Fruit fly (Drosophila melanogaster) whole organism, embryonic: ENCODE measurements around the gene CG13920.

Experiments used
- ATbp ChIP-seq: fragments of 200-800 bp; sonication (Bioruptor generic); optimal IDR thresholded peaks from 2 replicates; lab custom pipeline; 2017; ENCODE audit warnings: missing biosample characterization, mild to moderate bottlenecking, missing genetic modification characterization, missing genetic modification reagents
- C15 ChIP-seq: fragments of 200-800 bp; sonication (Bioruptor generic); IDR thresholded peaks from 3 replicates; pipeline ENCODE4 v1.3.6; 2022; ENCODE audit warnings: missing biosample characterization, missing genetic modification characterization
- CG11247 ChIP-seq: fragments of 200-800 bp; sonication (Bioruptor generic); IDR thresholded peaks from 2 replicates; pipeline ENCODE4 v1.3.6; 2022; ENCODE audit warnings: missing biosample characterization, missing genetic modification characterization
- CG12769 ChIP-seq: fragments of 200-800 bp; sonication (Bioruptor generic); optimal IDR thresholded peaks from 2 replicates; lab custom pipeline; 2019; ENCODE audit warnings: missing biosample characterization, mild to moderate bottlenecking, missing genetic modification characterization, moderate library complexity
- CG14050 ChIP-seq: fragments of 200-800 bp; sonication (Bioruptor generic); IDR thresholded peaks from 3 replicates; pipeline ENCODE4 v1.3.6; 2022; ENCODE audit warnings: missing biosample characterization, missing genetic modification characterization
- CG17802 ChIP-seq: fragments of 200-800 bp; sonication (Bioruptor generic); optimal IDR thresholded peaks from 2 replicates; lab custom pipeline; 2018; ENCODE audit warnings: missing biosample characterization, mild to moderate bottlenecking, missing genetic modification characterization, moderate library complexity
- CG2712 ChIP-seq: fragments of 200-800 bp; optimal IDR thresholded peaks from 3 replicates; lab custom pipeline; 2019; ENCODE audit warnings: missing biosample characterization, mild to moderate bottlenecking, missing genetic modification characterization, moderate library complexity
- CG30431 ChIP-seq: fragments of 200-800 bp; sonication (Bioruptor generic); optimal IDR thresholded peaks from 2 replicates; lab custom pipeline; 2017; ENCODE audit warnings: missing biosample characterization, missing genetic modification characterization
- CG31365 ChIP-seq: fragments of 200-800 bp; sonication (Bioruptor generic); optimal IDR thresholded peaks from 2 replicates; lab custom pipeline; 2018; ENCODE audit warnings: missing biosample characterization, mild to moderate bottlenecking, missing genetic modification characterization
- CG32767 ChIP-seq: fragments of 200-800 bp; sonication (Bioruptor generic); IDR thresholded peaks from 2 replicates; pipeline ENCODE4 v1.3.6; 2022; ENCODE audit warnings: missing biosample characterization, missing genetic modification characterization
- CG33213 ChIP-seq: fragments of 200-800 bp; sonication (Bioruptor generic); optimal IDR thresholded peaks from 3 replicates; lab custom pipeline; 2016; ENCODE audit warnings: missing biosample characterization, missing genetic modification characterization
- CG34224 ChIP-seq: fragments of 200-800 bp; sonication (Bioruptor generic); IDR thresholded peaks from 3 replicates; pipeline ENCODE4 v1.3.6; 2022; ENCODE audit warnings: missing biosample characterization, missing genetic modification characterization; ENCODE audit not compliant: partially characterized antibody
- CG4360 ChIP-seq: fragments of 200-800 bp; sonication (Bioruptor generic); IDR thresholded peaks from 2 replicates; pipeline ENCODE4 v1.3.6; 2022; ENCODE audit warnings: missing biosample characterization, missing genetic modification characterization
- CG9609 ChIP-seq: fragments of 200-800 bp; sonication (Bioruptor generic); optimal IDR thresholded peaks from 3 replicates; lab custom pipeline; 2016; ENCODE audit warnings: missing biosample characterization, missing genetic modification characterization
- CG9727 ChIP-seq: fragments of 200-800 bp; sonication (Bioruptor generic); optimal IDR thresholded peaks from 3 replicates; lab custom pipeline; 2017; ENCODE audit warnings: missing biosample characterization, mild to moderate bottlenecking, missing genetic modification characterization
- Deaf1 ChIP-seq: fragments of 200-800 bp; optimal IDR thresholded peaks from 3 replicates; lab custom pipeline; 2019; ENCODE audit warnings: missing biosample characterization, mild to moderate bottlenecking, missing genetic modification characterization, moderate library complexity
- H2.0 ChIP-seq: fragments of 200-800 bp; sonication (Bioruptor generic); IDR thresholded peaks from 2 replicates; pipeline ENCODE4 v1.3.6; 2022; ENCODE audit warnings: missing biosample characterization, missing genetic modification characterization
- Lpt ChIP-seq: fragments of >200 bp; optimal IDR thresholded peaks from 2 replicates; lab custom pipeline; 2018; ENCODE audit warnings: missing biosample characterization, missing genetic modification characterization
- MBD-R2 ChIP-seq: fragments of 200-800 bp; sonication (Bioruptor generic); IDR thresholded peaks from 2 replicates; pipeline ENCODE4 v1.3.6; 2022; ENCODE audit warnings: missing biosample characterization, missing genetic modification characterization
- Med ChIP-seq: fragments of 200-800 bp; sonication (Bioruptor generic); peaks from one replicate; lab custom pipeline; 2016; ENCODE audit warnings: missing biosample characterization, missing genetic modification characterization, mild to moderate bottlenecking, inconsistent platforms, moderate library complexity
- NFAT ChIP-seq: fragments of 200-800 bp; sonication (Bioruptor generic); IDR thresholded peaks from 2 replicates; pipeline ENCODE4 v1.3.6; 2022; ENCODE audit warnings: missing biosample characterization, missing genetic modification characterization
- Nf-YB ChIP-seq: fragments of 200-800 bp; sonication (Bioruptor generic); optimal IDR thresholded peaks from 3 replicates; lab custom pipeline; 2019; ENCODE audit warnings: missing biosample characterization, mild to moderate bottlenecking, missing genetic modification characterization, moderate library complexity
- Nf-YC ChIP-seq: fragments of 200-800 bp; optimal IDR thresholded peaks from 3 replicates; lab custom pipeline; 2019; ENCODE audit warnings: missing biosample characterization, mild to moderate bottlenecking, missing genetic modification characterization, moderate library complexity
- Trl ChIP-seq, 3 experiments: fragments of >200 bp in 2 of 3; fragments of 200-800 bp in 1 of 3; sonication (Bioruptor generic) in 1 of 3; optimal IDR thresholded peaks; 2 replicates in 1 of 3; 3 replicates in 2 of 3; lab custom pipeline; 2016 to 2017; ENCODE audit warnings: missing biosample characterization in 1 of 3, missing genetic modification characterization in 1 of 3
- Xbp1 ChIP-seq: fragments of 200-800 bp; sonication (Bioruptor generic); optimal IDR thresholded peaks from 3 replicates; lab custom pipeline; 2016; ENCODE audit warnings: missing biosample characterization, mild to moderate bottlenecking, missing genetic modification characterization
- Xrp1 ChIP-seq: fragments of 200-800 bp; sonication (Bioruptor generic); IDR thresholded peaks from 2 replicates; pipeline ENCODE4 v1.3.6; 2022; ENCODE audit warnings: missing biosample characterization, missing genetic modification characterization
- ab ChIP-seq: fragments of 200-800 bp; sonication (Bioruptor generic); optimal IDR thresholded peaks from 2 replicates; lab custom pipeline; 2016; ENCODE audit warnings: missing biosample characterization, missing genetic modification characterization
- bigmax ChIP-seq: fragments of 200-800 bp; sonication (Bioruptor generic); optimal IDR thresholded peaks from 2 replicates; lab custom pipeline; 2018; ENCODE audit warnings: missing biosample characterization, mild to moderate bottlenecking, missing genetic modification characterization
- br ChIP-seq: fragments of >200 bp; optimal IDR thresholded peaks from 2 replicates; lab custom pipeline; 2017
- dan ChIP-seq: fragments of 200-800 bp; sonication (Bioruptor generic); IDR thresholded peaks from 2 replicates; pipeline ENCODE4 v1.3.6; 2022; ENCODE audit warnings: missing biosample characterization, missing genetic modification characterization
- ewg ChIP-seq: fragments of 200-800 bp; sonication (Bioruptor generic); optimal IDR thresholded peaks from 3 replicates; lab custom pipeline; 2017; ENCODE audit warnings: mild to moderate bottlenecking, missing biosample characterization, missing genetic modification reagents, missing genetic modification characterization
- eyg ChIP-seq: fragments of 200-800 bp; sonication (Bioruptor generic); optimal IDR thresholded peaks from 3 replicates; lab custom pipeline; 2016; ENCODE audit warnings: missing biosample characterization, missing genetic modification characterization
- fd3F ChIP-seq: fragments of 200-800 bp; sonication (Bioruptor generic); optimal IDR thresholded peaks from 2 replicates; lab custom pipeline; 2018; ENCODE audit warnings: missing biosample characterization, mild to moderate bottlenecking, missing genetic modification characterization, moderate library complexity
- jigr1 ChIP-seq: fragments of 200-800 bp; sonication (Bioruptor generic); IDR thresholded peaks from 3 replicates; pipeline ENCODE4 v1.3.6; 2022; ENCODE audit warnings: missing biosample characterization, missing genetic modification characterization
- kah ChIP-seq: fragments of 200-800 bp; sonication (Bioruptor generic); optimal IDR thresholded peaks from 2 replicates; lab custom pipeline; 2018; ENCODE audit warnings: missing biosample characterization, mild to moderate bottlenecking, missing genetic modification characterization
- nerfin-1 ChIP-seq: fragments of 200-800 bp; sonication (Bioruptor generic); optimal IDR thresholded peaks from 3 replicates; lab custom pipeline; 2019; ENCODE audit warnings: missing biosample characterization, mild to moderate bottlenecking, missing genetic modification characterization, moderate library complexity
- onecut ChIP-seq: fragments of 200-800 bp; sonication (Bioruptor generic); IDR thresholded peaks from 2 replicates; pipeline ENCODE4 v1.3.6; 2022; ENCODE audit warnings: missing biosample characterization, missing genetic modification characterization
- seq ChIP-seq: fragments of 200-800 bp; sonication (Bioruptor generic); IDR thresholded peaks from 2 replicates; pipeline ENCODE4 v1.3.6; 2022; ENCODE audit warnings: missing biosample characterization, missing genetic modification characterization
- unc-4 ChIP-seq: fragments of 200-800 bp; sonication (Bioruptor generic); IDR thresholded peaks from 2 replicates; pipeline ENCODE4 v1.3.6; 2022; ENCODE audit warnings: missing biosample characterization, missing genetic modification characterization; ENCODE audit not compliant: partially characterized antibody

The CG13920 gene

dm6 chr3L:1661738-1662370, 13.1 kb downstream of the CG13920 start (continued):
- TF ChIP-seq Nf-YC (tag; lab: Kevin White, UChicago), result peak; percentile 69
- TF ChIP-seq seq, result 0 out of 2 replicates have a peak, but pooled peaks have one; percentile 24
- TF ChIP-seq kah (GFP tag; lab: Kevin White, UChicago), result no peak
- TF ChIP-seq H2.0 (GFP tag; lab: Robert Waterston, UW), result no peak
- no peak for TF ChIP-seq CG2712
- TF ChIP-seq Trl (optimal IDR thresholded peaks at IDR 0.05; lab: Kevin White, UChicago), result no peak
- TF ChIP-seq Trl (GFP tag; optimal IDR thresholded peaks at IDR 0.05; lab: Kevin White, UChicago), result no peak
- TF ChIP-seq unc-4 (GFP tag; lab: Robert Waterston, UW), result 0 out of 2 replicates have a peak, but pooled peaks have one; percentile 32

dm6 chr3L:1663531-1663930, 14.8 kb downstream of the CG13920 start:
- TF ChIP-seq jigr1 (GFP tag; lab: Robert Waterston, UW), result no peak
- TF ChIP-seq Xbp1, result no peak
- no peak for TF ChIP-seq eyg (GFP tag; lab: Kevin White, UChicago)
- no peak for TF ChIP-seq CG4360 (GFP tag; lab: Robert Waterston, UW)
- no peak for TF ChIP-seq H2.0 (GFP tag; lab: Robert Waterston, UW)
- TF ChIP-seq fd3F (GFP tag; lab: Kevin White, UChicago), result no peak
- TF ChIP-seq CG14050, result no peak
- no peak for TF ChIP-seq Lpt
- TF ChIP-seq ab, result no peak
- peak; percentile 36 for TF ChIP-seq MBD-R2 (GFP tag; lab: Robert Waterston, UW)
- TF ChIP-seq dan (GFP tag; lab: Robert Waterston, UW), result no peak
- TF ChIP-seq CG32767, result peak; percentile 48; the same call in 1 of the 2 replicates
- TF ChIP-seq CG30431 (GFP tag; lab: Kevin White, UChicago), result no peak
- TF ChIP-seq CG17802 (tag; lab: Kevin White, UChicago), result no peak
- no peak for TF ChIP-seq C15
- no peak for TF ChIP-seq CG9609 (GFP tag; lab: Kevin White, UChicago)
- no peak for TF ChIP-seq Xrp1
- TF ChIP-seq ewg (GFP tag; lab: Kevin White, UChicago), result peak; percentile 83
- TF ChIP-seq bigmax (GFP tag; lab: Kevin White, UChicago), result no peak
- no peak for TF ChIP-seq nerfin-1
- no peak for TF ChIP-seq br (lab: Kevin White, UChicago)
- TF ChIP-seq Nf-YC (tag; lab: Kevin White, UChicago), result peak; percentile 89
- TF ChIP-seq onecut (GFP tag; lab: Robert Waterston, UW), result peak; percentile 85
- peak; percentile 81 for TF ChIP-seq Nf-YB (GFP tag; lab: Kevin White, UChicago)
- TF ChIP-seq CG34224 (GFP tag; lab: Robert Waterston, UW), result no peak
- TF ChIP-seq ATbp (GFP tag; lab: Kevin White, UChicago), result no peak
- TF ChIP-seq Deaf1 (tag; lab: Kevin White, UChicago), result peak; percentile 68
- TF ChIP-seq kah (GFP tag; lab: Kevin White, UChicago), result no peak
- peak; percentile 59 for TF ChIP-seq Med
- no peak for TF ChIP-seq CG11247
- TF ChIP-seq NFAT (GFP tag; lab: Robert Waterston, UW), result no peak
- TF ChIP-seq CG33213 (GFP tag; lab: Kevin White, UChicago), result no peak
- no peak for TF ChIP-seq CG31365
- TF ChIP-seq CG12769, result no peak
- no peak for TF ChIP-seq CG9727
- TF ChIP-seq, all 482 proteins: peak for 8
